Worm (Caenorhabditis elegans) whole organism, mixed stage, embryonic: ENCODE data around the gene F46G10.1.

Source experiments
- M03D4.4 ChIP-seq: sonication (generic microtip); optimal IDR thresholded peaks from 2 replicates; lab custom pipeline; 2017; ENCODE audit warnings: mild to moderate bottlenecking, missing genetic modification characterization, missing compliant biosample characterization
- blmp-1 ChIP-seq: fragments of 150-350 bp; optimal IDR thresholded peaks from 2 replicates; lab custom pipeline; 2014; ENCODE audit warnings: missing biosample characterization, missing genetic modification characterization
- elt-3 ChIP-seq: fragments of 150-350 bp; optimal IDR thresholded peaks from 2 replicates; lab custom pipeline; 2014; ENCODE audit warnings: missing biosample characterization, missing genetic modification characterization
- flh-1 ChIP-seq: fragments of 200-800 bp; sonication (Bioruptor generic); optimal IDR thresholded peaks from 2 replicates; lab custom pipeline; 2018; ENCODE audit warnings: mild to moderate bottlenecking, missing genetic modification characterization, moderate library complexity, missing compliant biosample characterization
- hlh-1 ChIP-seq: fragments of 150-350 bp; optimal IDR thresholded peaks from 2 replicates; lab custom pipeline; 2014; ENCODE audit warnings: missing biosample characterization, missing genetic modification reagents, missing genetic modification characterization
- lin-13 ChIP-seq: fragments of 150-350 bp; optimal IDR thresholded peaks from 2 replicates; lab custom pipeline; 2014; ENCODE audit warnings: missing biosample characterization, missing genetic modification characterization
- lsy-2 ChIP-seq: fragments of 150-350 bp; optimal IDR thresholded peaks from 2 replicates; lab custom pipeline; 2014; ENCODE audit warnings: missing biosample characterization, missing genetic modification characterization
- mab-5 ChIP-seq: fragments of 150-350 bp; optimal IDR thresholded peaks from 2 replicates; lab custom pipeline; 2014; ENCODE audit warnings: missing biosample characterization, missing genetic modification characterization
- nhr-237 ChIP-seq: fragments of 150-350 bp; optimal IDR thresholded peaks from 2 replicates; lab custom pipeline; 2014; ENCODE audit warnings: missing biosample characterization, missing genetic modification characterization
- nhr-28 ChIP-seq: fragments of 150-350 bp; optimal IDR thresholded peaks from 2 replicates; lab custom pipeline; 2014; ENCODE audit warnings: missing biosample characterization, missing genetic modification characterization
- pha-4 ChIP-seq: fragments of 150-350 bp; optimal IDR thresholded peaks from 2 replicates; lab custom pipeline; 2018; ENCODE audit warnings: missing biosample characterization, missing genetic modification reagents, missing genetic modification characterization
- snpc-4 ChIP-seq: fragments of 150-350 bp; optimal IDR thresholded peaks from 2 replicates; lab custom pipeline; 2014; ENCODE audit warnings: missing biosample characterization, missing genetic modification characterization
- unc-62 ChIP-seq: fragments of 150-350 bp; optimal IDR thresholded peaks from 2 replicates; lab custom pipeline; 2014; ENCODE audit warnings: missing biosample characterization, missing genetic modification reagents, missing genetic modification characterization

ce11 chrX:13294669-13295068 is 16.9 kb downstream of the F46G10.1 start, which contains the start of gene srd-36:
- TF ChIP-seq mab-5 (no peak), elt-3 (no peak), flh-1 (GFP tag; lab: Kevin White, UChicago) (no peak), nhr-237 (tag; lab: Kevin White, UChicago) (no peak), lsy-2 (tag; lab: Kevin White, UChicago) (no peak), nhr-28 (tag; lab: Kevin White, UChicago) (no peak), M03D4.4 (tag; lab: Kevin White, UChicago) (no peak), snpc-4 (tag; lab: Kevin White, UChicago) (no peak), hlh-1 (tag; lab: Kevin White, UChicago) (no peak), blmp-1 (no peak), pha-4 (tag; lab: Kevin White, UChicago) (no peak), unc-62 (GFP tag; lab: Kevin White, UChicago) (no peak), lin-13 (no peak)
